Worm (Caenorhabditis elegans) whole organism, L1 larva: Measurements from ENCODE around the gene lgc-52.

Experiments used
- alr-1 ChIP-seq: fragments of 200-800 bp; sonication (Bioruptor generic); optimal IDR thresholded peaks from 2 replicates; lab custom pipeline; 2018; ENCODE audit warnings: borderline replicate concordance, mild to moderate bottlenecking, missing genetic modification characterization, missing compliant biosample characterization
- aly-2 ChIP-seq: fragments of 150-350 bp; optimal IDR thresholded peaks from 2 replicates; lab custom pipeline; 2014; ENCODE audit warnings: missing biosample characterization, missing genetic modification characterization
- blmp-1 ChIP-seq: fragments of 150-350 bp; optimal IDR thresholded peaks from 2 replicates; lab custom pipeline; 2014; ENCODE audit warnings: missing biosample characterization, missing genetic modification characterization
- ceh-8 ChIP-seq: fragments of 200-800 bp; sonication (Bioruptor generic); optimal IDR thresholded peaks from 2 replicates; lab custom pipeline; 2018; ENCODE audit warnings: mild to moderate bottlenecking, missing genetic modification characterization, moderate library complexity, missing compliant biosample characterization
- ceh-82 ChIP-seq, 3 experiments: fragments of 150-350 bp in 1 of 3; sonication (generic microtip) in 2 of 3; optimal IDR thresholded peaks; 2 replicates each; lab custom pipeline; 2014 to 2017; ENCODE audit warnings: missing biosample characterization in 3 of 3, missing genetic modification characterization in 3 of 3
- ceh-88 ChIP-seq: fragments of 200-800 bp; sonication (Bioruptor generic); IDR thresholded peaks from 2 replicates; pipeline ENCODE4 v1.3.6; 2022; ENCODE audit warnings: missing genetic modification characterization, missing compliant biosample characterization
- dsc-1 ChIP-seq: sonication (generic microtip); optimal IDR thresholded peaks from 2 replicates; lab custom pipeline; 2016; ENCODE audit warnings: mild to moderate bottlenecking, missing genetic modification characterization, missing compliant biosample characterization
- efl-1 ChIP-seq, 4 experiments: fragments of 150-350 bp; optimal IDR thresholded peaks in 3 of 4; peaks in 1 of 4; 1 replicate in 1 of 4; 2 replicates in 3 of 4; lab custom pipeline; 2014; ENCODE audit warnings: missing biosample characterization in 2 of 4, missing genetic modification characterization in 2 of 4, missing genetic modification reagents in 2 of 4
- efl-3 ChIP-seq: fragments of 200-800 bp; sonication (Bioruptor generic); optimal IDR thresholded peaks from 2 replicates; lab custom pipeline; 2018; ENCODE audit warnings: mild to moderate bottlenecking, missing genetic modification characterization, missing compliant biosample characterization
- egl-13 ChIP-seq: sonication (generic microtip); optimal IDR thresholded peaks from 2 replicates; lab custom pipeline; 2016; ENCODE audit warnings: missing genotype, missing genetic modification reagents, missing genetic modification characterization, missing compliant biosample characterization
- egl-27 ChIP-seq, 2 experiments: fragments of 150-350 bp in 1 of 2; sonication (generic microtip); optimal IDR thresholded peaks; 3 replicates each; lab custom pipeline; 2017 to 2018; ENCODE audit warnings: missing biosample characterization in 2 of 2, missing genetic modification characterization in 2 of 2, missing genetic modification reagents in 2 of 2
- elt-2 ChIP-seq: sonication (generic microtip); optimal IDR thresholded peaks from 2 replicates; lab custom pipeline; 2016; ENCODE audit warnings: missing genetic modification characterization, mild to moderate bottlenecking, inconsistent platforms, missing compliant biosample characterization, missing genetic modification reagents
- elt-3 ChIP-seq, 6 experiments: fragments of 150-350 bp in 1 of 6; sonication (generic microtip); optimal IDR thresholded peaks; 2 replicates each; lab custom pipeline; 2017 to 2018; ENCODE audit warnings: missing biosample characterization in 6 of 6, missing genetic modification characterization in 6 of 6, inconsistent platforms in 1 of 6
- ets-5 ChIP-seq: fragments of 200-800 bp; sonication (Bioruptor generic); IDR thresholded peaks from 2 replicates; pipeline ENCODE4 v1.3.6; 2022; ENCODE audit warnings: missing genetic modification characterization, missing compliant biosample characterization
- fkh-10 ChIP-seq: sonication (generic microtip); optimal IDR thresholded peaks from 2 replicates; lab custom pipeline; 2017; ENCODE audit warnings: missing biosample characterization, missing genetic modification reagents, missing genetic modification characterization
- grh-1 ChIP-seq: fragments of 200-800 bp; sonication (Bioruptor generic); IDR thresholded peaks from 2 replicates; pipeline ENCODE4 v1.3.6; 2022; ENCODE audit warnings: missing genetic modification reagents, missing genetic modification characterization, missing compliant biosample characterization
- hpl-2 ChIP-seq: fragments of 150-350 bp; optimal IDR thresholded peaks from 2 replicates; lab custom pipeline; 2014; ENCODE audit warnings: missing biosample characterization, missing genetic modification reagents, missing genetic modification characterization
- jun-1 ChIP-seq: fragments of 150-350 bp; optimal IDR thresholded peaks from 2 replicates; lab custom pipeline; 2014; ENCODE audit warnings: missing biosample characterization, missing genetic modification reagents, missing genetic modification characterization
- lin-13 ChIP-seq: fragments of 150-350 bp; optimal IDR thresholded peaks from 2 replicates; lab custom pipeline; 2014; ENCODE audit warnings: missing biosample characterization, missing genetic modification reagents, missing genetic modification characterization
- lin-35 ChIP-seq, 2 experiments: fragments of 150-350 bp; optimal IDR thresholded peaks; 2 replicates each; lab custom pipeline; 2014; ENCODE audit warnings: missing biosample characterization in 2 of 2, missing genetic modification characterization in 2 of 2, missing genetic modification reagents in 2 of 2
- lin-39 ChIP-seq: fragments of 150-350 bp; optimal IDR thresholded peaks from 2 replicates; lab custom pipeline; 2014; ENCODE audit warnings: missing biosample characterization, missing genetic modification reagents, missing genetic modification characterization
- lir-3 ChIP-seq: sonication (generic microtip); optimal IDR thresholded peaks from 2 replicates; lab custom pipeline; 2016; ENCODE audit warnings: mild to moderate bottlenecking, missing genetic modification characterization, moderate library complexity, missing compliant biosample characterization; ENCODE audit not compliant: poor library complexity
- lsy-2 ChIP-seq, 2 experiments: fragments of 150-350 bp; optimal IDR thresholded peaks; 2 replicates each; lab custom pipeline; 2014; ENCODE audit warnings: missing biosample characterization in 2 of 2, missing genetic modification characterization in 2 of 2
- mdl-1 ChIP-seq, 2 experiments: fragments of 150-350 bp; optimal IDR thresholded peaks; 2 replicates each; lab custom pipeline; 2014 to 2017; ENCODE audit warnings: missing biosample characterization in 2 of 2, missing genetic modification characterization in 2 of 2, inconsistent platforms in 1 of 2
- mep-1 ChIP-seq: fragments of 150-350 bp; optimal IDR thresholded peaks from 2 replicates; lab custom pipeline; 2014; ENCODE audit warnings: missing biosample characterization, missing genetic modification characterization
- nhr-19 ChIP-seq: fragments of 200-800 bp; sonication (Bioruptor generic); conservative IDR thresholded peaks from 2 replicates; pipeline ENCODE4 v1.3.6; 2022; ENCODE audit warnings: missing genetic modification characterization, missing compliant biosample characterization
- nhr-20 ChIP-seq: sonication (generic microtip); optimal IDR thresholded peaks from 2 replicates; lab custom pipeline; 2016; ENCODE audit warnings: mild to moderate bottlenecking, missing genetic modification characterization, missing compliant biosample characterization
- nhr-237 ChIP-seq: fragments of 150-350 bp; optimal IDR thresholded peaks from 2 replicates; lab custom pipeline; 2014; ENCODE audit warnings: missing biosample characterization, missing genetic modification characterization
- nhr-28 ChIP-seq: fragments of 150-350 bp; optimal IDR thresholded peaks from 2 replicates; lab custom pipeline; 2014; ENCODE audit warnings: missing biosample characterization, missing genetic modification characterization
- nhr-47 ChIP-seq: sonication (generic microtip); optimal IDR thresholded peaks from 2 replicates; lab custom pipeline; 2016; ENCODE audit warnings: mild to moderate bottlenecking, missing genetic modification characterization, moderate library complexity, missing compliant biosample characterization
- nhr-84 ChIP-seq: sonication (generic microtip); optimal IDR thresholded peaks from 2 replicates; lab custom pipeline; 2017; ENCODE audit warnings: missing biosample characterization, missing genetic modification characterization
- nhr-90 ChIP-seq: sonication (generic microtip); optimal IDR thresholded peaks from 2 replicates; lab custom pipeline; 2016; ENCODE audit warnings: mild to moderate bottlenecking, missing genetic modification characterization, missing compliant biosample characterization; ENCODE audit not compliant: poor library complexity
- sptf-1 ChIP-seq: fragments of 150-350 bp; optimal IDR thresholded peaks from 2 replicates; lab custom pipeline; 2014; ENCODE audit warnings: missing biosample characterization, missing genetic modification characterization
- swsn-7 ChIP-seq: sonication (generic microtip); optimal IDR thresholded peaks from 2 replicates; lab custom pipeline; 2016; ENCODE audit warnings: missing genetic modification characterization, missing compliant biosample characterization
- tbx-2 ChIP-seq: sonication (generic microtip); optimal IDR thresholded peaks from 2 replicates; lab custom pipeline; 2016; ENCODE audit warnings: missing genetic modification characterization, missing compliant biosample characterization
- unc-130 ChIP-seq: fragments of 150-350 bp; optimal IDR thresholded peaks from 2 replicates; lab custom pipeline; 2017; ENCODE audit warnings: missing biosample characterization, missing genetic modification characterization, inconsistent platforms
- unc-98 ChIP-seq: fragments of 200-800 bp; sonication (Bioruptor generic); IDR thresholded peaks from 2 replicates; pipeline ENCODE4 v1.3.6; 2022; ENCODE audit warnings: missing genetic modification characterization, missing compliant biosample characterization
- vab-15 ChIP-seq: sonication (generic microtip); optimal IDR thresholded peaks from 2 replicates; lab custom pipeline; 2017; ENCODE audit warnings: missing genotype, mild to moderate bottlenecking, missing genetic modification characterization, missing compliant biosample characterization
- xbp-1 ChIP-seq: sonication (generic microtip); optimal IDR thresholded peaks from 2 replicates; lab custom pipeline; 2016; ENCODE audit warnings: missing genetic modification characterization, missing compliant biosample characterization
- zag-1 ChIP-seq: fragments of 150-350 bp; optimal IDR thresholded peaks from 2 replicates; lab custom pipeline; 2014; ENCODE audit warnings: missing biosample characterization, missing genetic modification characterization
- zip-4 ChIP-seq: fragments of 200-800 bp; sonication (Bioruptor generic); optimal IDR thresholded peaks from 2 replicates; lab custom pipeline; 2018; ENCODE audit warnings: mild to moderate bottlenecking, missing genetic modification characterization, moderate library complexity, missing compliant biosample characterization
- ztf-11 ChIP-seq, 2 experiments: sonication (generic microtip); optimal IDR thresholded peaks; 2 replicates each; lab custom pipeline; 2016 to 2017; ENCODE audit warnings: missing genetic modification characterization in 2 of 2, missing biosample characterization in 1 of 2, missing compliant biosample characterization in 1 of 2
- ztf-4 ChIP-seq: fragments of 150-350 bp; optimal IDR thresholded peaks from 2 replicates; lab custom pipeline; 2014; ENCODE audit warnings: missing biosample characterization, missing genetic modification characterization

The lgc-52 gene

DNA sequence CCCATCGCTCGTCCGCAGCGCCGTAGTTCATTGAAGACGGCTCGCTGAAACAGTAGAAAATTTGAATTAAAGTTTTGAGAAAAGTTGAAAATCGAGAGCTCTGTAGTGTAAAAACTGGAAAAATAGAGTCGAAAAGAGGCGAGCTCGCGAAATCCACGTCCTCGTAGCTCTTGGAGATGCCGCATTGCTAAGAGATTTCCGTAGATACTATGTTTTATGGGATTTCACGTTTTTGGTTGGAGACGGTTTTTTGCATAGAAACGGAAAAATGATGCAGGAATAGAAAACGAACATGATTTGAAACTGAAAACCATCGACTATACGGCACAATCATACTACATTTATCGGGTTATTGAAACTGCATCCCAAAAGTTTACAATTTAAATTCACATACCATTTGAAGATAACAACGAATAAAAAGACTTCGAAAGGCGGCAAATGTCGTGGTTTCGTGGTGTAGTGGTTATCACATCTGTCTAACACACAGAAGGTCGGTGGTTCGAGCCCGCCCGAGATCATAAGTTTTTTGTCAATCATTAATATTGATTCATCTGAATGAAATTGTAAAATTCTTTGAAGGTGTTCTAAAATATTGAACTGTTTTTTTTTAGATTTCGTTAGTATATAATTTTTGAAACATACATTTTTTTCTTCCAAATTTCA is 849 bp upstream of the lgc-52 start, which contains the start of gene pkd-2:
TSS of gene pkd-2 (minus strand) at position 51 of the 663 bp plus-strand sequence.
- TF ChIP-seq egl-27 (tag; optimal IDR thresholded peaks at IDR 0.05; lab: Kevin White, UChicago) (no peak), unc-98 (no peak), nhr-19 (GFP tag; lab: Robert Waterston, UW) (0 out of 2 replicates have a peak, but pooled peaks have one; percentile 11), nhr-90 (tag; lab: Kevin White, UChicago) (peak; percentile 39), efl-1 (optimal IDR thresholded peaks at IDR 0.05; lab: Kevin White, UChicago) (peak in 1 of 2 experiments; percentile 16), efl-1 (GFP tag; optimal IDR thresholded peaks at IDR 0.05 in 1 of 2; lab: Kevin White, UChicago) (peak in 1 of 2 experiments; percentile 86), nhr-237 (tag; lab: Kevin White, UChicago) (no peak), tbx-2 (tag; lab: Kevin White, UChicago) (no peak), unc-130 (no peak), zip-4 (GFP tag; lab: Kevin White, UChicago) (no peak), jun-1 (tag; lab: Kevin White, UChicago) (no peak), ztf-4 (no peak), fkh-10 (GFP tag; lab: Kevin White, UChicago) (no peak), elt-2 (tag; lab: Kevin White, UChicago) (peak; percentile 13), ets-5 (no peak), efl-3 (GFP tag; lab: Kevin White, UChicago) (no peak)

ce11 chrIV:15245655-15246054 is 9.7 kb downstream of the lgc-52 start, which contains the start of gene Y73F8A.36:
Y73F8A.36 (plus strand) TSS chrIV:15245955.
- TF ChIP-seq nhr-28 (tag; lab: Kevin White, UChicago) (no peak), tbx-2 (tag; lab: Kevin White, UChicago) (no peak), nhr-84 (no peak), alr-1 (tag; lab: Kevin White, UChicago) (no peak), egl-13 (tag; lab: Kevin White, UChicago) (no peak), ceh-8 (no peak), lin-35 (GFP tag; optimal IDR thresholded peaks at IDR 0.05; lab: Kevin White, UChicago) (no peak), hpl-2 (GFP tag; lab: Kevin White, UChicago) (no peak), vab-15 (tag; lab: Kevin White, UChicago) (no peak)

DNA sequence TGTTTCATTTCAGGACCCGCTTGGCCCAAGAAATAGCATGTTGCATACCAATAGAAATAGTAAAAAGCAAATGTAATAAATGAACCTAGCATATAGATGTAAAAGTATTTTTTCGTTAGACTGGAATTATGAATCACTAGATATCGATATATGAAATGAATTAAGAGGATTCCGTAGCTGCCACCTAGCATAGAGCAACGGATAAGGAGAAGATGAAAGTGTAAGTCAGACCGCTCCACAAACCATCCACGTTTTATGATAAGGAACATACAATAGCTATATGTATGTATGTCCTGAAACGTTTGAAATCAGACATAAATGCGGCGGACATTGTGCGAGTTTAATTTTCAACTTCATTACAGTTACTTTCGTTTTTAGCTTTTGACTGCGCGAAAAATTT is 15.2 kb downstream of the lgc-52 start:
- no peak for TF ChIP-seq ceh-88 (GFP tag; lab: Robert Waterston, UW)

ce11 chrIV:15252157-15252556 is 16.2 kb downstream of the lgc-52 start, which contains the start of gene srj-42:
srj-42 (minus strand) TSS chrIV:15252257.
- TF ChIP-seq nhr-47 (tag; lab: Kevin White, UChicago), result no peak
- TF ChIP-seq zag-1, result no peak
- no peak for TF ChIP-seq nhr-90 (tag; lab: Kevin White, UChicago)
- no peak for TF ChIP-seq xbp-1 (tag; lab: Kevin White, UChicago)
- TF ChIP-seq lin-13 (GFP tag; lab: Kevin White, UChicago), result no peak
- no peak for TF ChIP-seq swsn-7 (tag; lab: Kevin White, UChicago)
- no peak for TF ChIP-seq sptf-1 (tag; lab: Kevin White, UChicago)
- no peak for TF ChIP-seq lir-3
- no peak for TF ChIP-seq lin-39

ce11 chrIV:15259548-15259947 is 23.6 kb downstream of the lgc-52 start, which contains the start of gene Y73F8A.5:
Y73F8A.5 (plus strand) TSS chrIV:15259868.
- peak; percentile 54 for TF ChIP-seq mep-1 (tag; lab: Kevin White, UChicago)
- TF ChIP-seq ceh-82 (tag; optimal IDR thresholded peaks at IDR 0.05; lab: Kevin White, UChicago), result peak; percentile 27 to 58 (median 39)
- TF ChIP-seq elt-3 (tag; optimal IDR thresholded peaks at IDR 0.05; lab: Kevin White, UChicago), result no peak
- peak; percentile 25 for TF ChIP-seq swsn-7 (tag; lab: Kevin White, UChicago)
- no peak for TF ChIP-seq nhr-84
- peak in 1 of 2 experiments; percentile 20 for TF ChIP-seq ztf-11 (tag; optimal IDR thresholded peaks at IDR 0.05; lab: Kevin White, UChicago)
- TF ChIP-seq nhr-47 (tag; lab: Kevin White, UChicago), result peak; percentile 39
- TF ChIP-seq ceh-88 (GFP tag; lab: Robert Waterston, UW), result no peak
- TF ChIP-seq mdl-1 (tag; optimal IDR thresholded peaks at IDR 0.05; lab: Kevin White, UChicago), result no peak
- no peak for TF ChIP-seq grh-1 (GFP tag; lab: Robert Waterston, UW)
- no peak for TF ChIP-seq unc-130
- TF ChIP-seq dsc-1 (tag; lab: Kevin White, UChicago), result no peak
- no peak for TF ChIP-seq blmp-1
- no peak for TF ChIP-seq nhr-28 (tag; lab: Kevin White, UChicago)
- TF ChIP-seq lsy-2 (tag; optimal IDR thresholded peaks at IDR 0.05; lab: Kevin White, UChicago), result peak in 1 of 2 experiments; percentile 16
- TF ChIP-seq aly-2 (tag; lab: Kevin White, UChicago), result no peak
- no peak for TF ChIP-seq nhr-20 (tag; lab: Kevin White, UChicago)
- TF ChIP-seq lir-3, result no peak
